Worm (Caenorhabditis elegans): ENCODE measurements around the gene dhgd-1.

ce11 chrII:11537606-11538016 is 14.3 kb downstream of the dhgd-1 start:
- no peak for TF ChIP-seq rnt-1 (tag; optimal IDR thresholded peaks at IDR 0.05)
- TF ChIP-seq hlh-8 (tag; optimal IDR thresholded peaks at IDR 0.05) = no peak
- TF ChIP-seq lin-11 (tag; optimal IDR thresholded peaks at IDR 0.05) = no peak
- peak; percentile 96 for TF ChIP-seq ama-1 (optimal IDR thresholded peaks at IDR 0.05)
- no peak for TF ChIP-seq nhr-11 (tag; optimal IDR thresholded peaks at IDR 0.05)
- no peak for TF ChIP-seq hlh-30 (tag; optimal IDR thresholded peaks at IDR 0.05; ENCODE audit: insufficient read depth)
- no peak for TF ChIP-seq ceh-48 (tag; optimal IDR thresholded peaks at IDR 0.05)

Measured in whole organism, late embryonic.